Worm (Caenorhabditis elegans) whole organism, L4 larva: ENCODE data around the gene R08C7.5.

Experiments used
- D1046.2 ChIP-seq: fragments of 200-800 bp; sonication (Bioruptor generic); IDR thresholded peaks from 2 replicates; pipeline ENCODE4 v1.3.6; 2022; ENCODE audit warnings: missing genetic modification characterization, missing compliant biosample characterization
- F44E2.7 ChIP-seq: fragments of 200-800 bp; sonication (Bioruptor generic); IDR thresholded peaks from 2 replicates; pipeline ENCODE4 v2.1.2; 2022; ENCODE audit warnings: missing genetic modification characterization, missing compliant biosample characterization
- F49E8.2 ChIP-seq: sonication (generic microtip); optimal IDR thresholded peaks from 2 replicates; lab custom pipeline; 2016; ENCODE audit warnings: missing compliant biosample characterization, mild to moderate bottlenecking, missing genetic modification characterization, borderline replicate concordance
- T26A8.4 ChIP-seq: fragments of 200-800 bp; sonication (Bioruptor generic); IDR thresholded peaks from 2 replicates; pipeline ENCODE4 v1.3.6; 2022; ENCODE audit warnings: missing genetic modification characterization, missing compliant biosample characterization
- Y48G9A.11 ChIP-seq: fragments of 200-800 bp; sonication (Bioruptor generic); IDR thresholded peaks from 2 replicates; pipeline ENCODE4 v1.3.6; 2022; ENCODE audit warnings: missing genetic modification reagents, missing genetic modification characterization, missing compliant biosample characterization
- Y75B8A.6 ChIP-seq: fragments of 200-800 bp; sonication (Bioruptor generic); IDR thresholded peaks from 2 replicates; pipeline ENCODE4 v1.3.6; 2022; ENCODE audit warnings: missing genetic modification reagents, missing genetic modification characterization, missing compliant biosample characterization
- ZK337.2 ChIP-seq: fragments of 200-800 bp; sonication (Bioruptor generic); IDR thresholded peaks from 2 replicates; pipeline ENCODE4 v1.3.6; 2022; ENCODE audit warnings: missing genetic modification reagents, missing genetic modification characterization, missing compliant biosample characterization
- aha-1 ChIP-seq: fragments of 150-350 bp; peaks from one replicate; lab custom pipeline; 2014; ENCODE audit warnings: missing biosample characterization, missing genetic modification characterization
- attf-4 ChIP-seq: sonication (generic microtip); optimal IDR thresholded peaks from 3 replicates; lab custom pipeline; 2017; ENCODE audit warnings: missing biosample characterization, missing genetic modification characterization
- ceh-20 ChIP-seq: fragments of 200-800 bp; sonication (Bioruptor generic); IDR thresholded peaks from 2 replicates; pipeline ENCODE4 v1.3.6; 2022; ENCODE audit warnings: missing genetic modification reagents, missing genetic modification characterization, missing compliant biosample characterization
- ceh-28 ChIP-seq: fragments of 150-350 bp; optimal IDR thresholded peaks from 2 replicates; lab custom pipeline; 2014; ENCODE audit warnings: missing biosample characterization, missing genetic modification reagents, missing genetic modification characterization
- ceh-44 ChIP-seq: fragments of 200-800 bp; sonication (Bioruptor generic); IDR thresholded peaks from 2 replicates; pipeline ENCODE4 v1.3.6; 2022; ENCODE audit warnings: missing genetic modification reagents, missing genetic modification characterization, missing compliant biosample characterization
- ceh-82 ChIP-seq: sonication (generic microtip); optimal IDR thresholded peaks from 2 replicates; lab custom pipeline; 2017; ENCODE audit warnings: missing biosample characterization, missing genetic modification characterization
- daf-16 ChIP-seq, 3 experiments: sonication (generic microtip); optimal IDR thresholded peaks; 2 replicates each; lab custom pipeline; 2016 to 2017; ENCODE audit warnings: missing genetic modification characterization in 3 of 3, missing genetic modification reagents in 3 of 3, mild to moderate bottlenecking in 2 of 3, missing compliant biosample characterization in 2 of 3, missing biosample characterization in 1 of 3, moderate library complexity in 1 of 3
- dmd-6 ChIP-seq: fragments of 200-800 bp; sonication (Bioruptor generic); IDR thresholded peaks from 2 replicates; pipeline ENCODE4 v1.3.6; 2022; ENCODE audit warnings: missing genetic modification reagents, missing genetic modification characterization, missing compliant biosample characterization
- duxl-1 ChIP-seq: sonication (generic microtip); optimal IDR thresholded peaks from 2 replicates; lab custom pipeline; 2016; ENCODE audit warnings: mild to moderate bottlenecking, missing genetic modification characterization, moderate library complexity, missing compliant biosample characterization; ENCODE audit not compliant: poor library complexity
- dve-1 ChIP-seq: sonication (generic microtip); optimal IDR thresholded peaks from 2 replicates; lab custom pipeline; 2017; ENCODE audit warnings: antibody characterized with exemption, mild to moderate bottlenecking, missing genetic modification characterization, missing compliant biosample characterization; ENCODE audit not compliant: insufficient read depth
- gei-8 ChIP-seq: fragments of 200-800 bp; sonication (Bioruptor generic); optimal IDR thresholded peaks from 2 replicates; lab custom pipeline; 2018; ENCODE audit warnings: mild to moderate bottlenecking, missing genetic modification characterization, missing compliant biosample characterization
- hlh-11 ChIP-seq: fragments of 200-800 bp; sonication (Bioruptor generic); optimal IDR thresholded peaks from 2 replicates; lab custom pipeline; 2018; ENCODE audit warnings: mild to moderate bottlenecking, missing genetic modification characterization, missing compliant biosample characterization
- lin-13 ChIP-seq: fragments of 150-350 bp; optimal IDR thresholded peaks from 2 replicates; lab custom pipeline; 2014; ENCODE audit warnings: missing biosample characterization, missing genetic modification reagents, missing genetic modification characterization
- lin-15B ChIP-seq: fragments of 150-350 bp; sonication (generic microtip); optimal IDR thresholded peaks from 3 replicates; lab custom pipeline; 2014; ENCODE audit warnings: missing biosample characterization, missing genetic modification characterization
- lin-38 ChIP-seq: fragments of 200-800 bp; sonication (Bioruptor generic); IDR thresholded peaks from 2 replicates; pipeline ENCODE4 v1.3.6; 2022; ENCODE audit warnings: missing genetic modification reagents, missing genetic modification characterization, missing compliant biosample characterization
- lsy-2 ChIP-seq, 2 experiments: fragments of 150-350 bp in 1 of 2; sonication (generic microtip) in 1 of 2; optimal IDR thresholded peaks; 2 replicates each; lab custom pipeline; 2014 to 2017; ENCODE audit warnings: missing biosample characterization in 2 of 2, missing genetic modification characterization in 2 of 2
- madf-9 ChIP-seq: fragments of 200-800 bp; sonication (Bioruptor generic); conservative IDR thresholded peaks from 2 replicates; pipeline ENCODE4 v1.3.6; 2022; ENCODE audit warnings: missing genetic modification reagents, missing genetic modification characterization, missing compliant biosample characterization
- mdl-1 ChIP-seq, 2 experiments: fragments of 150-350 bp in 1 of 2; sonication (generic microtip) in 1 of 2; optimal IDR thresholded peaks; 2 replicates each; lab custom pipeline; 2014 to 2017; ENCODE audit warnings: missing biosample characterization in 2 of 2, missing genetic modification characterization in 2 of 2
- mdt-29 ChIP-seq: fragments of 200-800 bp; sonication (Bioruptor generic); IDR thresholded peaks from 2 replicates; pipeline ENCODE4 v1.3.6; 2022; ENCODE audit warnings: missing genetic modification reagents, missing genetic modification characterization, missing compliant biosample characterization
- mep-1 ChIP-seq: fragments of 150-350 bp; sonication (generic microtip); optimal IDR thresholded peaks from 3 replicates; lab custom pipeline; 2014; ENCODE audit warnings: missing biosample characterization, missing genetic modification characterization
- mxl-3 ChIP-seq: fragments of 200-800 bp; sonication (Bioruptor generic); optimal IDR thresholded peaks from 2 replicates; lab custom pipeline; 2018; ENCODE audit warnings: mild to moderate bottlenecking, missing genetic modification characterization, missing compliant biosample characterization
- nhr-11 ChIP-seq: fragments of 150-350 bp; optimal IDR thresholded peaks from 2 replicates; lab custom pipeline; 2014; ENCODE audit warnings: missing biosample characterization, missing genetic modification characterization
- nhr-111 ChIP-seq: fragments of 200-800 bp; sonication (Bioruptor generic); optimal IDR thresholded peaks from 2 replicates; lab custom pipeline; 2018; ENCODE audit warnings: mild to moderate bottlenecking, missing genetic modification characterization, missing compliant biosample characterization
- nhr-28 ChIP-seq: fragments of 150-350 bp; optimal IDR thresholded peaks from 2 replicates; lab custom pipeline; 2014; ENCODE audit warnings: missing biosample characterization, missing genetic modification characterization
- nhr-41 ChIP-seq: fragments of 200-800 bp; sonication (Bioruptor generic); IDR thresholded peaks from 2 replicates; pipeline ENCODE4 v1.3.6; 2022; ENCODE audit warnings: missing genetic modification reagents, missing genetic modification characterization, missing compliant biosample characterization
- nhr-42 ChIP-seq: fragments of 200-800 bp; sonication (Bioruptor generic); IDR thresholded peaks from 2 replicates; pipeline ENCODE4 v1.3.6; 2022; ENCODE audit warnings: missing genetic modification characterization, missing compliant biosample characterization
- nhr-48 ChIP-seq: sonication (generic microtip); optimal IDR thresholded peaks from 2 replicates; lab custom pipeline; 2016; ENCODE audit warnings: mild to moderate bottlenecking, missing genetic modification characterization, missing compliant biosample characterization
- nhr-6 ChIP-seq: fragments of 150-350 bp; optimal IDR thresholded peaks from 2 replicates; lab custom pipeline; 2014; ENCODE audit warnings: missing biosample characterization, missing genetic modification characterization
- nhr-76 ChIP-seq: fragments of 150-350 bp; optimal IDR thresholded peaks from 2 replicates; lab custom pipeline; 2014; ENCODE audit warnings: missing biosample characterization, missing genetic modification characterization
- nhr-77 ChIP-seq: fragments of 150-350 bp; optimal IDR thresholded peaks from 2 replicates; lab custom pipeline; 2014; ENCODE audit warnings: missing biosample characterization, missing genetic modification characterization
- pha-4 ChIP-seq, 2 experiments: fragments of 150-350 bp in 1 of 2; fragments of 200-800 bp in 1 of 2; sonication (Bioruptor generic) in 1 of 2; IDR thresholded peaks in 1 of 2; optimal IDR thresholded peaks in 1 of 2; 2 replicates each; pipeline versions ENCODE4 v1.3.6 to Lab custom; 2014 to 2022; ENCODE audit warnings: missing genetic modification characterization in 2 of 2, missing genetic modification reagents in 2 of 2, missing biosample characterization in 1 of 2, missing compliant biosample characterization in 1 of 2
- php-3 ChIP-seq: fragments of 200-800 bp; sonication (Bioruptor generic); IDR thresholded peaks from 2 replicates; pipeline ENCODE4 v1.3.6; 2022; ENCODE audit warnings: missing genetic modification reagents, missing genetic modification characterization, missing compliant biosample characterization
- skn-1 ChIP-seq: fragments of 150-350 bp; optimal IDR thresholded peaks from 2 replicates; lab custom pipeline; 2014; ENCODE audit warnings: missing biosample characterization, missing genetic modification characterization
- snpc-1.2 ChIP-seq: fragments of 200-800 bp; sonication (Bioruptor generic); IDR thresholded peaks from 2 replicates; pipeline ENCODE4 v1.3.6; 2022; ENCODE audit warnings: missing genetic modification reagents, missing genetic modification characterization, missing compliant biosample characterization
- snpc-4 ChIP-seq: fragments of 150-350 bp; optimal IDR thresholded peaks from 2 replicates; lab custom pipeline; 2014; ENCODE audit warnings: missing biosample characterization, missing genetic modification characterization
- spr-1 ChIP-seq: sonication (generic microtip); optimal IDR thresholded peaks from 2 replicates; lab custom pipeline; 2016; ENCODE audit warnings: mild to moderate bottlenecking, missing genetic modification characterization, missing compliant biosample characterization
- tra-1 ChIP-seq: fragments of 200-800 bp; sonication (Bioruptor generic); IDR thresholded peaks from 2 replicates; pipeline ENCODE4 v1.3.6; 2022; ENCODE audit warnings: missing genetic modification reagents, missing genetic modification characterization, missing compliant biosample characterization
- unc-39 ChIP-seq: sonication (generic microtip); optimal IDR thresholded peaks from 2 replicates; lab custom pipeline; 2017; ENCODE audit warnings: missing biosample characterization, missing genetic modification characterization
- unc-62 ChIP-seq, 3 experiments: fragments of 150-350 bp in 1 of 3; sonication (generic microtip); optimal IDR thresholded peaks in 2 of 3; peaks in 1 of 3; 1 replicate in 1 of 3; 2 replicates in 2 of 3; lab custom pipeline; 2014 to 2017; ENCODE audit warnings: missing biosample characterization in 3 of 3, missing genetic modification characterization in 3 of 3, missing genetic modification reagents in 3 of 3, missing genotype in 1 of 3
- zip-2 ChIP-seq: fragments of 150-350 bp; optimal IDR thresholded peaks from 2 replicates; lab custom pipeline; 2014; ENCODE audit warnings: missing biosample characterization, missing genetic modification characterization
- ztf-11 ChIP-seq: fragments of 150-350 bp; optimal IDR thresholded peaks from 2 replicates; lab custom pipeline; 2014; ENCODE audit warnings: missing biosample characterization, missing genetic modification characterization

The R08C7.5 gene

DNA sequence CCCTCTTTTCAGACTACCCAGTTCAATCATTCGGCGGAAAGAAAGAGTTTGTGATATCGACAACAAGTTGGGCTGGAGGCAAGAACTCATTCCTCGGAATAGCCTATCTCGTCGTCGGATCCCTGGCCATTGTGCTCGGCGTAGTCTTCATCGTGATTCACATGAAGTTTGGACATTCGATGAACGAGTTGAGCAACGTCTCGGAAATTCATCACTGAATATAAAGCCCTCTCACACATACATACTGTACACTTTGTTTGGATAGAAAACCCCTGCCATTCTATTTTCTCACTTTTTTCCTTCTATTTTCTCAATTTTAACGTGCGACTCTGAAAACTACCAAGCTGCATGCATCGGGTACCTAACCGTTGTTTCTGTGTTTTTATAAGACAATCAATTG lies 19.4 kb downstream of the R08C7.5 start, which contains the start of gene R08C7.12:
Gene R08C7.12, plus strand, starts transcription at position 301 of the 400 bp plus-strand sequence.
- TF ChIP-seq Y48G9A.11 (GFP tag; lab: Robert Waterston, UW): no peak
- TF ChIP-seq aha-1 (tag; lab: Kevin White, UChicago): peak; percentile 8

DNA sequence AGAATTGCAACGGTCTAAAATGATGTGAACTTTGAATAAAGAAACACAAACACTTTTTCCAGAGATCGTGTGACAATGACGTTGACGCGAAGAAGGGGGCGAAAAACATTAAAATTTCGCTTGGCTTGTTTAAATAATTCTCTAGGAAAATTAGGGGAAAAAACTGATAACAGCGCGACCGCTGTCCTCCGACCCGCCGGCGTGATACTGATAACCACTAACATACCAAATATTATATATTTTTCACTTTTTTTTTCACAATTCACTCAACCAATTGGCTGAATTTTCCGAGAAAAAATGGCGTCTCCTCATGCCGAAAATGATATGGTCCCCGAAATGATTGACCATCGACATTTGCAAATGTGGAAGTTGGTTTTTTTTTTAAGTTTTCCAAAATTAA lies 19.8 kb downstream of the R08C7.5 start:
- no peak for TF ChIP-seq nhr-42 (GFP tag; lab: Robert Waterston, UW)
- TF ChIP-seq mdl-1 (tag; optimal IDR thresholded peaks at IDR 0.05; lab: Kevin White, UChicago): no peak
- TF ChIP-seq nhr-77 (tag; lab: Kevin White, UChicago): peak; percentile 77
- no peak for TF ChIP-seq ceh-28 (tag; lab: Kevin White, UChicago)
- TF ChIP-seq nhr-111 (GFP tag; lab: Kevin White, UChicago): no peak
- TF ChIP-seq snpc-4 (tag; lab: Kevin White, UChicago): no peak
- TF ChIP-seq nhr-41 (GFP tag; lab: Robert Waterston, UW): peak; percentile 75
- peak; percentile 30 for TF ChIP-seq mep-1 (tag; lab: Kevin White, UChicago)
- no peak for TF ChIP-seq ZK337.2 (GFP tag; lab: Robert Waterston, UW)
- no peak for TF ChIP-seq mxl-3 (GFP tag; lab: Kevin White, UChicago)
- TF ChIP-seq daf-16 (GFP tag; optimal IDR thresholded peaks at IDR 0.05; lab: Kevin White, UChicago): peak in 1 of 2 experiments; percentile 53
- TF ChIP-seq daf-16 (tag; optimal IDR thresholded peaks at IDR 0.05; lab: Kevin White, UChicago): peak; percentile 64
- peak; percentile 49 for TF ChIP-seq nhr-28 (tag; lab: Kevin White, UChicago)
- no peak for TF ChIP-seq nhr-11
- no peak for TF ChIP-seq unc-62 (GFP tag; optimal IDR thresholded peaks at IDR 0.05 in 1 of 2; lab: Kevin White, UChicago)
- no peak for TF ChIP-seq unc-62 (tag; optimal IDR thresholded peaks at IDR 0.05; lab: Kevin White, UChicago)
- peak; percentile 61 for TF ChIP-seq dve-1 (tag; lab: Kevin White, UChicago)
- no peak for TF ChIP-seq madf-9 (GFP tag; lab: Robert Waterston, UW)
- TF ChIP-seq pha-4 (GFP tag; IDR thresholded peaks at IDR 0.05; lab: Robert Waterston, UW): no peak; the same call in 1 of the 2 replicates
- TF ChIP-seq pha-4 (tag; optimal IDR thresholded peaks at IDR 0.05; lab: Kevin White, UChicago): no peak
- no peak for TF ChIP-seq attf-4 (tag; lab: Kevin White, UChicago)
- TF ChIP-seq snpc-1.2 (GFP tag; lab: Robert Waterston, UW): peak; percentile 27; the same call in 1 of the 2 replicates
- TF ChIP-seq nhr-76: no peak
- TF ChIP-seq nhr-6 (tag; lab: Kevin White, UChicago): no peak
- TF ChIP-seq nhr-48 (tag; lab: Kevin White, UChicago): peak; percentile 3
- no peak for TF ChIP-seq ceh-82
- peak; percentile 53 for TF ChIP-seq T26A8.4 (GFP tag; lab: Robert Waterston, UW)
- no peak for TF ChIP-seq mdt-29 (GFP tag; lab: Robert Waterston, UW)
- TF ChIP-seq lin-38: peak; percentile 62
- TF ChIP-seq lin-15B (tag; lab: Kevin White, UChicago): no peak
- TF ChIP-seq php-3 (GFP tag; lab: Robert Waterston, UW): 0 out of 2 replicates have a peak, but pooled peaks have one; percentile 20
- TF ChIP-seq unc-39 (tag; lab: Kevin White, UChicago): no peak
- no peak for TF ChIP-seq zip-2 (tag; lab: Kevin White, UChicago)
- peak; percentile 56; the same call in 1 of the 2 replicates for TF ChIP-seq dmd-6 (GFP tag; lab: Robert Waterston, UW)
- TF ChIP-seq F44E2.7 (GFP tag; lab: Robert Waterston, UW): no peak
- TF ChIP-seq gei-8: peak; percentile 30
- TF ChIP-seq lin-13 (GFP tag; lab: Kevin White, UChicago): no peak
- TF ChIP-seq Y75B8A.6: 0 out of 2 replicates have a peak, but pooled peaks have one; percentile 55
- 0 out of 2 replicates have a peak, but pooled peaks have one; percentile 6 for TF ChIP-seq D1046.2 (GFP tag; lab: Robert Waterston, UW)
- TF ChIP-seq ztf-11 (tag; lab: Kevin White, UChicago): no peak
- peak; percentile 25 for TF ChIP-seq aha-1 (tag; lab: Kevin White, UChicago)
- peak in 1 of 2 experiments; percentile 17 for TF ChIP-seq lsy-2 (tag; optimal IDR thresholded peaks at IDR 0.05; lab: Kevin White, UChicago)
- TF ChIP-seq skn-1 (tag; lab: Kevin White, UChicago): no peak
- no peak for TF ChIP-seq ceh-44 (GFP tag; lab: Robert Waterston, UW)
- TF ChIP-seq hlh-11 (tag; lab: Kevin White, UChicago): peak; percentile 68
- TF ChIP-seq spr-1 (tag; lab: Kevin White, UChicago): peak; percentile 31
- TF ChIP-seq tra-1: 0 out of 2 replicates have a peak, but pooled peaks have one; percentile 22
- peak; percentile 19 for TF ChIP-seq F49E8.2 (tag; lab: Kevin White, UChicago)
- no peak for TF ChIP-seq ceh-20 (GFP tag; lab: Robert Waterston, UW)
- no peak for TF ChIP-seq duxl-1 (tag; lab: Kevin White, UChicago)
